Fruit fly (Drosophila melanogaster): ENCODE measurements around the gene CG33493.

Gene CG33493

dm6 chr3L:10739666-10740417 is 46.9 kb upstream of the CG33493 start (continued):
- TF ChIP-seq mam (GFP tag; optimal IDR thresholded peaks at IDR 0.05) (peak; percentile 92), tin (GFP tag; optimal IDR thresholded peaks at IDR 0.05) (peak; percentile 94), Atf3 (GFP tag; optimal IDR thresholded peaks at IDR 0.05) (peak; percentile 85), slbo (GFP tag; IDR thresholded peaks at IDR 0.05) (peak; percentile 90), gcm (GFP tag; optimal IDR thresholded peaks at IDR 0.05) (peak; percentile 81), pum (GFP tag; optimal IDR thresholded peaks at IDR 0.05) (peak; percentile 91), CG18262 (tag; optimal IDR thresholded peaks at IDR 0.05) (peak; percentile 88), en (GFP tag; optimal IDR thresholded peaks at IDR 0.05) (peak; percentile 83), CG3163 (GFP tag; optimal IDR thresholded peaks at IDR 0.05) (peak; percentile 80), disco-r (GFP tag; optimal IDR thresholded peaks at IDR 0.05) (peak; percentile 90), Sox102F (GFP tag; optimal IDR thresholded peaks at IDR 0.05) (peak; percentile 88), lola (GFP tag; optimal IDR thresholded peaks at IDR 0.05) (peak in 1 of 3 experiments; percentile 82), nmo (GFP tag; optimal IDR thresholded peaks at IDR 0.05) (peak; percentile 98), hth (optimal IDR thresholded peaks at IDR 0.05) (no peak), CG4617 (GFP tag; optimal IDR thresholded peaks at IDR 0.05; ENCODE audit: borderline replicate concordance) (peak; percentile 68), Rx (GFP tag; IDR thresholded peaks at IDR 0.05) (peak; percentile 95), cato (GFP tag; optimal IDR thresholded peaks at IDR 0.05; ENCODE audit: borderline replicate concordance) (peak; percentile 78), CG8388 (GFP tag; optimal IDR thresholded peaks at IDR 0.05) (peak; percentile 88), CG11247 (GFP tag; IDR thresholded peaks at IDR 0.05) (peak; percentile 95), fd3F (GFP tag; optimal IDR thresholded peaks at IDR 0.05) (peak; percentile 62), CG11456 (GFP tag; IDR thresholded peaks at IDR 0.05) (peak; percentile 79; the same call in 2 of the 3 replicates), dmrt99B (tag; optimal IDR thresholded peaks at IDR 0.05) (peak; percentile 98), nerfin-2 (GFP tag; IDR thresholded peaks at IDR 0.05; ENCODE audit: partially characterized antibody) (no peak), CG2678 (tag; optimal IDR thresholded peaks at IDR 0.05) (peak; percentile 94), Gsc (GFP tag; IDR thresholded peaks at IDR 0.05) (peak; percentile 93), gfzf (GFP tag; optimal IDR thresholded peaks at IDR 0.05) (peak; percentile 12), Blimp-1 (GFP tag; optimal IDR thresholded peaks at IDR 0.05) (peak; percentile 94), CG14050 (GFP tag; IDR thresholded peaks at IDR 0.05) (peak; percentile 79), ap (GFP tag; IDR thresholded peaks at IDR 0.05) (peak; percentile 64; the same call in 1 of the 2 replicates), CG8089 (GFP tag; optimal IDR thresholded peaks at IDR 0.05) (peak; percentile 84), CG2889 (GFP tag; IDR thresholded peaks at IDR 0.05) (peak; percentile 72; the same call in 2 of the 3 replicates), CG9817 (tag; optimal IDR thresholded peaks at IDR 0.05) (peak; percentile 83), seq (GFP tag; IDR thresholded peaks at IDR 0.05) (peak; percentile 86), CG8290 (GFP tag; optimal IDR thresholded peaks at IDR 0.05) (peak; percentile 71), CG8290 (tag; optimal IDR thresholded peaks at IDR 0.05) (peak in 1 of 2 experiments; percentile 64), tup (GFP tag; optimal IDR thresholded peaks at IDR 0.05) (peak; percentile 83), tap (tag; optimal IDR thresholded peaks at IDR 0.05) (peak; percentile 95), ranshi (GFP tag; IDR thresholded peaks at IDR 0.05) (peak; percentile 87), ewg (GFP tag; optimal IDR thresholded peaks at IDR 0.05) (peak; percentile 86), ro (GFP tag; IDR thresholded peaks at IDR 0.05) (peak; percentile 68; the same call in 1 of the 2 replicates), al (GFP tag; IDR thresholded peaks at IDR 0.05) (peak; percentile 86), fu2 (GFP tag; optimal IDR thresholded peaks at IDR 0.05) (peak; percentile 81), ato (GFP tag; IDR thresholded peaks at IDR 0.05; ENCODE audit: partially characterized antibody) (peak; percentile 30; the same call in 1 of the 2 replicates), CG4730 (GFP tag; IDR thresholded peaks at IDR 0.05) (peak; percentile 86), MBD-R2 (GFP tag; IDR thresholded peaks at IDR 0.05) (peak; percentile 79; the same call in 1 of the 2 replicates), Vsx1 (GFP tag; optimal IDR thresholded peaks at IDR 0.05) (peak; percentile 77), CG17361 (GFP tag; IDR thresholded peaks at IDR 0.05) (peak; percentile 92), Dp (GFP tag; optimal IDR thresholded peaks at IDR 0.05) (no peak), HLH3B (GFP tag; IDR thresholded peaks at IDR 0.05) (peak; percentile 94)

Data from whole organism, embryonic.